Fruit fly (Drosophila melanogaster) whole organism, pupa: ENCODE data around the gene trn.

Source experiments
- CG10348 ChIP-seq: fragments of 200-800 bp; sonication (Bioruptor generic); IDR thresholded peaks from 2 replicates; pipeline ENCODE4 v1.3.6; 2022; ENCODE audit warnings: missing biosample characterization, missing genetic modification characterization
- EcR ChIP-seq: fragments of 200-800 bp; sonication (Bioruptor generic); optimal IDR thresholded peaks from 3 replicates; lab custom pipeline; 2019; ENCODE audit warnings: missing biosample characterization, missing genetic modification characterization, mild to moderate bottlenecking, moderate library complexity, missing genetic modification reagents
- Snoo ChIP-seq: fragments of 200-800 bp; sonication (Bioruptor generic); optimal IDR thresholded peaks from 3 replicates; lab custom pipeline; 2017; ENCODE audit warnings: missing biosample characterization, mild to moderate bottlenecking, missing genetic modification characterization, inconsistent platforms
- gl ChIP-seq: fragments of 200-800 bp; sonication (Bioruptor generic); optimal IDR thresholded peaks from 2 replicates; lab custom pipeline; 2018; ENCODE audit warnings: missing biosample characterization, mild to moderate bottlenecking, missing genetic modification characterization

- TF ChIP-seq gl (tag; lab: Kevin White, UChicago) (no peak), EcR (no peak), Snoo (tag; lab: Kevin White, UChicago) (no peak), CG10348 (GFP tag; lab: Robert Waterston, UW) (no peak)
These were observed 14.9 kb upstream of the trn start for dm6 chr3L:13099151-13099550.
